Fruit fly (Drosophila melanogaster) ovary, adult (tissue): ENCODE measurements around the gene CG13982.
A peak's percentile ranks its signal among the peaks of the same experiment; 100 is the strongest.

ENCODE experiments used
- CG17801 ChIP-seq: fragments of 200-800 bp; optimal IDR thresholded peaks from 2 replicates; lab custom pipeline; 2019; ENCODE audit warnings: missing biosample characterization, mild to moderate bottlenecking, missing genetic modification characterization, moderate library complexity; ENCODE audit not compliant: partially characterized antibody

CG13982 gene

dm6 chr2L:6411953-6412352 is at the start of gene CG13982:
TSS of gene CG13982 (plus strand) at chr2L:6412315.
- TF ChIP-seq CG17801 = no peak

- no peak for TF ChIP-seq CG17801
Observed at dm6 chr2L:6366924-6367323, 45.2 kb upstream of the CG13982 start.

- no peak for TF ChIP-seq CG17801
Observed at dm6 chr2L:6367478-6367932, 44.6 kb upstream of the CG13982 start, which contains the start of gene Nepl4. TSS of gene Nepl4 (plus strand) at chr2L:6367882.

dm6 chr2L:6369286-6369685 is 42.8 kb upstream of the CG13982 start:
- TF ChIP-seq CG17801 = no peak

dm6 chr2L:6371025-6371641 is 41.0 kb upstream of the CG13982 start:
- TF ChIP-seq CG17801 = no peak

- TF ChIP-seq CG17801 = no peak
Observed at dm6 chr2L:6372088-6372487, 40.0 kb upstream of the CG13982 start, which contains the start of gene slam. TSS of gene slam (plus strand) at chr2L:6372388.

- no peak for TF ChIP-seq CG17801
Observed at dm6 chr2L:6373141-6373540, 39.0 kb upstream of the CG13982 start.

- no peak for TF ChIP-seq CG17801
Observed at dm6 chr2L:6379197-6379596, 32.9 kb upstream of the CG13982 start.

dm6 chr2L:6380966-6381365 is 31.1 kb upstream of the CG13982 start, which contains the start of gene Nepl5:
TSS of gene Nepl5 (plus strand) at chr2L:6381266.
- no peak for TF ChIP-seq CG17801

dm6 chr2L:6385409-6385808 is 26.7 kb upstream of the CG13982 start, which contains the start of gene Nepl6:
TSS of gene Nepl6 (minus strand) at chr2L:6385512.
- TF ChIP-seq CG17801 = no peak

dm6 chr2L:6387068-6387467 is 25.0 kb upstream of the CG13982 start:
- TF ChIP-seq CG17801 = no peak

- no peak for TF ChIP-seq CG17801
Observed at dm6 chr2L:6391469-6391868, 20.6 kb upstream of the CG13982 start.

- TF ChIP-seq CG17801 = no peak
Observed at dm6 chr2L:6397149-6397548, 15.0 kb upstream of the CG13982 start, which contains the start of gene CG42369. TSS of gene CG42369 (minus strand) at chr2L:6397249.

- TF ChIP-seq CG17801 = no peak
Observed at dm6 chr2L:6411089-6411757, 892 bp upstream of the CG13982 start, which contains the start of gene DIP-epsilon. TSS of gene DIP-epsilon (minus strand) at chr2L:6411326.

- no peak for TF ChIP-seq CG17801
Observed at dm6 chr2L:6421495-6421894, 9.4 kb downstream of the CG13982 start.

dm6 chr2L:6422488-6422887 is 10.4 kb downstream of the CG13982 start:
- no peak for TF ChIP-seq CG17801

- no peak for TF ChIP-seq CG17801
Observed at dm6 chr2L:6423148-6423547, 11.0 kb downstream of the CG13982 start, which contains the start of gene Tig. TSS of gene Tig (minus strand) at chr2L:6423310.

dm6 chr2L:6424198-6424597 is 12.1 kb downstream of the CG13982 start, which contains the start of gene Fic:
TSS of gene Fic (plus strand) at chr2L:6424336.
- TF ChIP-seq CG17801 = peak; percentile 36
